Fruit fly (Drosophila melanogaster): Measurements from ENCODE around the gene CG33985.
A peak's percentile ranks its signal among the peaks of the same experiment; 100 is the strongest.

The CG33985 gene

dm6 chr3L:15533402-15534129, 7.0 kb upstream of the CG33985 start (continued):
- TF ChIP-seq Opbp (GFP tag; IDR thresholded peaks at IDR 0.05; ENCODE audit: partially characterized antibody) (no peak), CG7556 (GFP tag; optimal IDR thresholded peaks at IDR 0.05) (no peak), CG3281 (GFP tag; optimal IDR thresholded peaks at IDR 0.05) (peak; percentile 26), abd-A (tag; optimal IDR thresholded peaks at IDR 0.05) (peak; percentile 62), CG12942 (GFP tag; optimal IDR thresholded peaks at IDR 0.05) (no peak), dmrt99B (tag; optimal IDR thresholded peaks at IDR 0.05) (peak; percentile 81), CG9817 (tag; optimal IDR thresholded peaks at IDR 0.05) (peak; percentile 28), CG18599 (GFP tag; optimal IDR thresholded peaks at IDR 0.05) (peak; percentile 35), Hey (tag; optimal IDR thresholded peaks at IDR 0.05) (no peak), CG10462 (GFP tag; optimal IDR thresholded peaks at IDR 0.05) (no peak), CG6813 (GFP tag; optimal IDR thresholded peaks at IDR 0.05) (peak; percentile 23), Oli (tag; optimal IDR thresholded peaks at IDR 0.05) (peak; percentile 26), vvl (GFP tag; IDR thresholded peaks at IDR 0.05) (peak; percentile 35; the same call in 1 of the 2 replicates), Six4 (GFP tag; optimal IDR thresholded peaks at IDR 0.05) (peak; percentile 23), CG6272 (GFP tag; IDR thresholded peaks at IDR 0.05) (no peak), hbn (GFP tag; IDR thresholded peaks at IDR 0.05; ENCODE audit: partially characterized antibody) (no peak), nmo (GFP tag; optimal IDR thresholded peaks at IDR 0.05) (peak; percentile 32), CG15269 (tag; optimal IDR thresholded peaks at IDR 0.05) (peak; percentile 28), CG3847 (GFP tag; IDR thresholded peaks at IDR 0.05) (no peak), org-1 (GFP tag; optimal IDR thresholded peaks at IDR 0.05) (peak; percentile 8), lmd (GFP tag; IDR thresholded peaks at IDR 0.05) (peak; percentile 16; the same call in 1 of the 2 replicates), sug (tag; optimal IDR thresholded peaks at IDR 0.05) (no peak), H15 (GFP tag; IDR thresholded peaks at IDR 0.05) (no peak), dimm (GFP tag; IDR thresholded peaks at IDR 0.05) (no peak), nerfin-1 (tag; optimal IDR thresholded peaks at IDR 0.05) (peak; percentile 16), CG32772 (GFP tag; IDR thresholded peaks at IDR 0.05) (0 out of 2 replicates have a peak, but pooled peaks have one; percentile 4), CG17802 (tag; optimal IDR thresholded peaks at IDR 0.05) (peak; percentile 46), sens-2 (GFP tag; IDR thresholded peaks at IDR 0.05) (peak; percentile 40; the same call in 1 of the 2 replicates), CG12155 (GFP tag; optimal IDR thresholded peaks at IDR 0.05) (peak; percentile 1), CG4360 (GFP tag; IDR thresholded peaks at IDR 0.05) (0 out of 2 replicates have a peak, but pooled peaks have one; percentile 26), pb (GFP tag; optimal IDR thresholded peaks at IDR 0.05) (peak; percentile 74), CG1024 (GFP tag; IDR thresholded peaks at IDR 0.05) (peak; percentile 49; the same call in 1 of the 2 replicates), yki (optimal IDR thresholded peaks at IDR 0.05) (no peak), CG8290 (GFP tag; optimal IDR thresholded peaks at IDR 0.05) (no peak), CG8290 (tag; optimal IDR thresholded peaks at IDR 0.05) (peak in 1 of 2 experiments; percentile 40), CG15601 (tag; optimal IDR thresholded peaks at IDR 0.05) (peak; percentile 25), trem (tag; optimal IDR thresholded peaks at IDR 0.05) (peak; percentile 8), Ets65A (GFP tag) (peak; percentile 85), CG9215 (GFP tag; IDR thresholded peaks at IDR 0.05) (peak; percentile 11; the same call in 1 of the 2 replicates), CG9932 (GFP tag; IDR thresholded peaks at IDR 0.05) (peak; percentile 46), hkb (optimal IDR thresholded peaks at IDR 0.05) (no peak), hkb (GFP tag; IDR thresholded peaks at IDR 0.05) (peak; percentile 27; the same call in 1 of the 2 replicates), gsb-n (tag; optimal IDR thresholded peaks at IDR 0.05) (peak; percentile 59), CG43689 (GFP tag; IDR thresholded peaks at IDR 0.05) (no peak), ase (GFP tag; IDR thresholded peaks at IDR 0.05) (no peak), BtbVII (GFP tag; optimal IDR thresholded peaks at IDR 0.05) (no peak), CG7839 (tag; optimal IDR thresholded peaks at IDR 0.05) (peak; percentile 26), CG7786 (GFP tag; optimal IDR thresholded peaks at IDR 0.05) (peak; percentile 53), CG4707 (GFP tag; optimal IDR thresholded peaks at IDR 0.05) (peak; percentile 24), nau (GFP tag; optimal IDR thresholded peaks at IDR 0.05) (no peak)

All from whole organism, embryonic.